Worm (Caenorhabditis elegans): ENCODE measurements around the gene ZC190.6.

Gene ZC190.6

ce11 chrV:8681050-8681449 lies 4.0 kb upstream of the ZC190.6 start, which contains the start of gene ZC190.2:
Gene ZC190.2, plus strand, starts transcription at chrV:8681350.
- TF ChIP-seq ztf-29 (GFP tag; IDR thresholded peaks at IDR 0.05) (no peak), ztf-23 (GFP tag; IDR thresholded peaks at IDR 0.05) (no peak), T22C8.4 (GFP tag; IDR thresholded peaks at IDR 0.05) (no peak), med-1 (GFP tag; optimal IDR thresholded peaks at IDR 0.05; ENCODE audit: insufficient read depth) (no peak), tab-1 (GFP tag; IDR thresholded peaks at IDR 0.05) (no peak), ref-1 (GFP tag; conservative IDR thresholded peaks at IDR 0.05) (no peak), cog-1 (tag; optimal IDR thresholded peaks at IDR 0.05) (no peak), klf-2 (GFP tag; conservative IDR thresholded peaks at IDR 0.05) (no peak), flt-1 (GFP tag; IDR thresholded peaks at IDR 0.05) (no peak)

- TF ChIP-seq ref-1 (GFP tag; conservative IDR thresholded peaks at IDR 0.05), result no peak
- no peak for TF ChIP-seq ztf-23 (GFP tag; IDR thresholded peaks at IDR 0.05)
- TF ChIP-seq klf-2 (GFP tag; conservative IDR thresholded peaks at IDR 0.05), result no peak
- no peak for TF ChIP-seq cog-1 (tag; optimal IDR thresholded peaks at IDR 0.05)
- TF ChIP-seq flt-1 (GFP tag; IDR thresholded peaks at IDR 0.05), result no peak
These were observed 3.6 kb downstream of the ZC190.6 start, which contains the start of gene ZC190.5 for ce11 chrV:8673498-8673897. Gene ZC190.5, minus strand, starts transcription at chrV:8673598.

- TF ChIP-seq flt-1 (GFP tag; IDR thresholded peaks at IDR 0.05), result no peak
These were observed 5.4 kb downstream of the ZC190.6 start for ce11 chrV:8671568-8672123.

- no peak for TF ChIP-seq flt-1 (GFP tag; IDR thresholded peaks at IDR 0.05)
- no peak for TF ChIP-seq ztf-29 (GFP tag; IDR thresholded peaks at IDR 0.05)
- TF ChIP-seq med-1 (GFP tag; optimal IDR thresholded peaks at IDR 0.05; ENCODE audit: insufficient read depth), result no peak
- no peak for TF ChIP-seq ref-1 (GFP tag; conservative IDR thresholded peaks at IDR 0.05)
- no peak for TF ChIP-seq ztf-23 (GFP tag; IDR thresholded peaks at IDR 0.05)
- no peak for TF ChIP-seq T22C8.4 (GFP tag; IDR thresholded peaks at IDR 0.05)
- TF ChIP-seq tab-1 (GFP tag; IDR thresholded peaks at IDR 0.05), result no peak
- no peak for TF ChIP-seq cog-1 (tag; optimal IDR thresholded peaks at IDR 0.05)
- no peak for TF ChIP-seq klf-2 (GFP tag; conservative IDR thresholded peaks at IDR 0.05)
These were observed 6.3 kb downstream of the ZC190.6 start for ce11 chrV:8670759-8671158.

- no peak for TF ChIP-seq ztf-23 (GFP tag; IDR thresholded peaks at IDR 0.05)
These were observed 8.9 kb downstream of the ZC190.6 start for ce11 chrV:8668224-8668623.

- no peak for TF ChIP-seq klf-2 (GFP tag; conservative IDR thresholded peaks at IDR 0.05)
- TF ChIP-seq ref-1 (GFP tag; conservative IDR thresholded peaks at IDR 0.05), result no peak
These were observed 9.7 kb downstream of the ZC190.6 start for ce11 chrV:8667230-8668021.

- TF ChIP-seq tab-1 (GFP tag; IDR thresholded peaks at IDR 0.05) (no peak), ztf-29 (GFP tag; IDR thresholded peaks at IDR 0.05) (no peak), klf-2 (GFP tag; conservative IDR thresholded peaks at IDR 0.05) (no peak), ref-1 (GFP tag; conservative IDR thresholded peaks at IDR 0.05) (no peak), T22C8.4 (GFP tag; IDR thresholded peaks at IDR 0.05) (no peak), flt-1 (GFP tag; IDR thresholded peaks at IDR 0.05) (no peak), ztf-23 (GFP tag; IDR thresholded peaks at IDR 0.05) (no peak), med-1 (GFP tag; optimal IDR thresholded peaks at IDR 0.05; ENCODE audit: insufficient read depth) (no peak), cog-1 (tag; optimal IDR thresholded peaks at IDR 0.05) (no peak)
These were observed 11.3 kb downstream of the ZC190.6 start, which contains the start of gene ZC190.4 for ce11 chrV:8665765-8666164. Gene ZC190.4, plus strand, starts transcription at chrV:8666065.

ce11 chrV:8663023-8663422 lies 14.1 kb downstream of the ZC190.6 start:
- no peak for TF ChIP-seq med-1 (GFP tag; optimal IDR thresholded peaks at IDR 0.05; ENCODE audit: insufficient read depth)
- no peak for TF ChIP-seq ztf-29 (GFP tag; IDR thresholded peaks at IDR 0.05)
- TF ChIP-seq cog-1 (tag; optimal IDR thresholded peaks at IDR 0.05), result no peak
- no peak for TF ChIP-seq flt-1 (GFP tag; IDR thresholded peaks at IDR 0.05)
- TF ChIP-seq ref-1 (GFP tag; conservative IDR thresholded peaks at IDR 0.05), result no peak
- no peak for TF ChIP-seq klf-2 (GFP tag; conservative IDR thresholded peaks at IDR 0.05)
- no peak for TF ChIP-seq ztf-23 (GFP tag; IDR thresholded peaks at IDR 0.05)
- no peak for TF ChIP-seq T22C8.4 (GFP tag; IDR thresholded peaks at IDR 0.05)
- no peak for TF ChIP-seq tab-1 (GFP tag; IDR thresholded peaks at IDR 0.05)

ce11 chrV:8662056-8663006 lies 14.8 kb downstream of the ZC190.6 start:
- TF ChIP-seq tab-1 (GFP tag; IDR thresholded peaks at IDR 0.05) (no peak), ref-1 (GFP tag; conservative IDR thresholded peaks at IDR 0.05) (no peak), flt-1 (GFP tag; IDR thresholded peaks at IDR 0.05) (no peak), T22C8.4 (GFP tag; IDR thresholded peaks at IDR 0.05) (no peak), med-1 (GFP tag; optimal IDR thresholded peaks at IDR 0.05; ENCODE audit: insufficient read depth) (no peak)

All from whole organism, midembryonic.